Worm (Caenorhabditis elegans) whole organism, mixed stage, embryonic: Measurements from ENCODE around the gene H06I04.6.

Experiments used
- M03D4.4 ChIP-seq: sonication (generic microtip); optimal IDR thresholded peaks from 2 replicates; lab custom pipeline; 2017; ENCODE audit warnings: mild to moderate bottlenecking, missing genetic modification characterization, missing compliant biosample characterization
- bed-3 ChIP-seq: fragments of 200-800 bp; sonication (Bioruptor generic); optimal IDR thresholded peaks from 3 replicates; lab custom pipeline; 2018; ENCODE audit warnings: mild to moderate bottlenecking, missing genetic modification characterization, moderate library complexity, missing compliant biosample characterization
- blmp-1 ChIP-seq: fragments of 150-350 bp; optimal IDR thresholded peaks from 2 replicates; lab custom pipeline; 2014; ENCODE audit warnings: missing biosample characterization, missing genetic modification characterization
- ceh-39 ChIP-seq: fragments of 150-350 bp; optimal IDR thresholded peaks from 2 replicates; lab custom pipeline; 2014; ENCODE audit warnings: missing biosample characterization, missing genetic modification characterization
- ceh-43 ChIP-seq: fragments of 200-800 bp; sonication (Bioruptor generic); optimal IDR thresholded peaks from 2 replicates; lab custom pipeline; 2018; ENCODE audit warnings: mild to moderate bottlenecking, missing genetic modification characterization, moderate library complexity, missing compliant biosample characterization
- ceh-83 ChIP-seq: fragments of 200-800 bp; sonication (Bioruptor generic); optimal IDR thresholded peaks from 2 replicates; lab custom pipeline; 2018; ENCODE audit warnings: mild to moderate bottlenecking, missing genetic modification characterization, missing compliant biosample characterization
- ces-1 ChIP-seq: fragments of 150-350 bp; optimal IDR thresholded peaks from 2 replicates; lab custom pipeline; 2014; ENCODE audit warnings: missing biosample characterization, missing genetic modification reagents, missing genetic modification characterization
- cnd-1 ChIP-seq: fragments of 200-800 bp; sonication (Bioruptor generic); optimal IDR thresholded peaks from 2 replicates; lab custom pipeline; 2018; ENCODE audit warnings: mild to moderate bottlenecking, missing genetic modification characterization, missing compliant biosample characterization
- drap-1 ChIP-seq: fragments of 200-800 bp; sonication (Bioruptor generic); optimal IDR thresholded peaks from 3 replicates; lab custom pipeline; 2018; ENCODE audit warnings: mild to moderate bottlenecking, missing genetic modification characterization, missing compliant biosample characterization
- elt-1 ChIP-seq: sonication (generic microtip); optimal IDR thresholded peaks from 2 replicates; lab custom pipeline; 2017; ENCODE audit warnings: missing genetic modification characterization, mild to moderate bottlenecking, missing compliant biosample characterization, antibody characterized with exemption, moderate library complexity, borderline replicate concordance; ENCODE audit not compliant: insufficient read depth
- elt-3 ChIP-seq: fragments of 150-350 bp; optimal IDR thresholded peaks from 2 replicates; lab custom pipeline; 2014; ENCODE audit warnings: missing biosample characterization, missing genetic modification characterization
- ham-2 ChIP-seq: fragments of 200-800 bp; sonication (Bioruptor generic); optimal IDR thresholded peaks from 2 replicates; lab custom pipeline; 2018; ENCODE audit warnings: mild to moderate bottlenecking, missing genetic modification characterization, missing compliant biosample characterization
- hlh-1 ChIP-seq: fragments of 150-350 bp; optimal IDR thresholded peaks from 2 replicates; lab custom pipeline; 2014; ENCODE audit warnings: missing biosample characterization, missing genetic modification reagents, missing genetic modification characterization
- lin-13 ChIP-seq: fragments of 150-350 bp; optimal IDR thresholded peaks from 2 replicates; lab custom pipeline; 2014; ENCODE audit warnings: missing biosample characterization, missing genetic modification characterization
- lin-32 ChIP-seq: fragments of 200-800 bp; sonication (Bioruptor generic); optimal IDR thresholded peaks from 2 replicates; lab custom pipeline; 2018; ENCODE audit warnings: mild to moderate bottlenecking, missing genetic modification characterization, missing compliant biosample characterization
- lsy-2 ChIP-seq: fragments of 150-350 bp; optimal IDR thresholded peaks from 2 replicates; lab custom pipeline; 2014; ENCODE audit warnings: missing biosample characterization, missing genetic modification characterization
- mep-1 ChIP-seq: fragments of 150-350 bp; optimal IDR thresholded peaks from 2 replicates; lab custom pipeline; 2017; ENCODE audit warnings: missing biosample characterization, missing genetic modification reagents, missing genetic modification characterization, inconsistent platforms
- mls-2 ChIP-seq: sonication (generic microtip); optimal IDR thresholded peaks from 2 replicates; lab custom pipeline; 2016; ENCODE audit warnings: mild to moderate bottlenecking, missing genetic modification characterization, moderate library complexity, missing compliant biosample characterization
- nhr-12 ChIP-seq: fragments of 150-350 bp; optimal IDR thresholded peaks from 2 replicates; lab custom pipeline; 2014; ENCODE audit warnings: missing biosample characterization, missing genetic modification characterization
- nhr-2 ChIP-seq: fragments of 150-350 bp; optimal IDR thresholded peaks from 2 replicates; lab custom pipeline; 2014; ENCODE audit warnings: missing biosample characterization, missing genetic modification characterization
- nhr-237 ChIP-seq: fragments of 150-350 bp; optimal IDR thresholded peaks from 2 replicates; lab custom pipeline; 2014; ENCODE audit warnings: missing biosample characterization, missing genetic modification characterization
- nhr-28 ChIP-seq: fragments of 150-350 bp; optimal IDR thresholded peaks from 2 replicates; lab custom pipeline; 2014; ENCODE audit warnings: missing biosample characterization, missing genetic modification characterization
- nhr-76 ChIP-seq: sonication (generic microtip); optimal IDR thresholded peaks from 2 replicates; lab custom pipeline; 2017; ENCODE audit warnings: missing biosample characterization, missing genetic modification characterization
- pha-4 ChIP-seq: fragments of 150-350 bp; optimal IDR thresholded peaks from 2 replicates; lab custom pipeline; 2018; ENCODE audit warnings: missing biosample characterization, missing genetic modification reagents, missing genetic modification characterization
- sem-2 ChIP-seq: fragments of 200-800 bp; sonication (Bioruptor generic); optimal IDR thresholded peaks from 2 replicates; lab custom pipeline; 2018; ENCODE audit warnings: mild to moderate bottlenecking, missing genetic modification characterization, missing compliant biosample characterization
- snpc-4 ChIP-seq: fragments of 150-350 bp; optimal IDR thresholded peaks from 2 replicates; lab custom pipeline; 2014; ENCODE audit warnings: missing biosample characterization, missing genetic modification characterization
- sptf-1 ChIP-seq: sonication (generic microtip); optimal IDR thresholded peaks from 2 replicates; lab custom pipeline; 2017; ENCODE audit warnings: mild to moderate bottlenecking, missing genetic modification characterization, moderate library complexity, missing compliant biosample characterization
- tbx-8 ChIP-seq: fragments of 200-800 bp; sonication (Bioruptor generic); optimal IDR thresholded peaks from 2 replicates; lab custom pipeline; 2018; ENCODE audit warnings: mild to moderate bottlenecking, missing genetic modification characterization, moderate library complexity, missing compliant biosample characterization
- unc-120 ChIP-seq: sonication (generic microtip); optimal IDR thresholded peaks from 2 replicates; lab custom pipeline; 2017; ENCODE audit warnings: missing genetic modification characterization, missing compliant biosample characterization; ENCODE audit not compliant: poor library complexity, severe bottlenecking
- unc-39 ChIP-seq: fragments of 150-350 bp; optimal IDR thresholded peaks from 2 replicates; lab custom pipeline; 2014; ENCODE audit warnings: missing biosample characterization, missing genetic modification characterization
- unc-62 ChIP-seq: fragments of 150-350 bp; optimal IDR thresholded peaks from 2 replicates; lab custom pipeline; 2014; ENCODE audit warnings: missing biosample characterization, missing genetic modification reagents, missing genetic modification characterization
- zip-8 ChIP-seq: fragments of 150-350 bp; optimal IDR thresholded peaks from 2 replicates; lab custom pipeline; 2014; ENCODE audit warnings: missing biosample characterization, missing genetic modification characterization
- ztf-11 ChIP-seq: fragments of 150-350 bp; optimal IDR thresholded peaks from 2 replicates; lab custom pipeline; 2014; ENCODE audit warnings: missing biosample characterization, missing genetic modification characterization

The H06I04.6 gene

ce11 chrIII:3109564-3109963 is 45.4 kb upstream of the H06I04.6 start:
- TF ChIP-seq unc-39 (tag; lab: Kevin White, UChicago) (no peak), lin-13 (tag; lab: Kevin White, UChicago) (no peak), ceh-39 (no peak), elt-1 (tag; lab: Kevin White, UChicago) (no peak), nhr-237 (tag; lab: Kevin White, UChicago) (no peak), sptf-1 (tag; lab: Kevin White, UChicago) (no peak), mep-1 (tag; lab: Kevin White, UChicago) (no peak), ham-2 (no peak), zip-8 (no peak), nhr-76 (no peak), lin-32 (GFP tag; lab: Kevin White, UChicago) (no peak), ceh-83 (GFP tag; lab: Kevin White, UChicago) (no peak), cnd-1 (tag; lab: Kevin White, UChicago) (no peak), bed-3 (no peak), ces-1 (no peak), elt-3 (tag; lab: Kevin White, UChicago) (no peak)

ce11 chrIII:3108804-3109203 is 44.7 kb upstream of the H06I04.6 start:
- TF ChIP-seq drap-1 (no peak), zip-8 (no peak), lin-32 (GFP tag; lab: Kevin White, UChicago) (no peak), unc-120 (tag; lab: Kevin White, UChicago) (no peak), unc-62 (GFP tag; lab: Kevin White, UChicago) (no peak), nhr-12 (no peak), snpc-4 (tag; lab: Kevin White, UChicago) (no peak), pha-4 (tag; lab: Kevin White, UChicago) (no peak), mls-2 (tag; lab: Kevin White, UChicago) (no peak), sptf-1 (tag; lab: Kevin White, UChicago) (no peak), ztf-11 (tag; lab: Kevin White, UChicago) (no peak), hlh-1 (tag; lab: Kevin White, UChicago) (no peak), ces-1 (no peak), ceh-83 (GFP tag; lab: Kevin White, UChicago) (no peak), nhr-28 (no peak), ham-2 (no peak)

- TF ChIP-seq blmp-1, result no peak
- TF ChIP-seq, all 35 proteins: peak for 0
These were observed 43.4 kb upstream of the H06I04.6 start for ce11 chrIII:3107530-3107929.

DNA sequence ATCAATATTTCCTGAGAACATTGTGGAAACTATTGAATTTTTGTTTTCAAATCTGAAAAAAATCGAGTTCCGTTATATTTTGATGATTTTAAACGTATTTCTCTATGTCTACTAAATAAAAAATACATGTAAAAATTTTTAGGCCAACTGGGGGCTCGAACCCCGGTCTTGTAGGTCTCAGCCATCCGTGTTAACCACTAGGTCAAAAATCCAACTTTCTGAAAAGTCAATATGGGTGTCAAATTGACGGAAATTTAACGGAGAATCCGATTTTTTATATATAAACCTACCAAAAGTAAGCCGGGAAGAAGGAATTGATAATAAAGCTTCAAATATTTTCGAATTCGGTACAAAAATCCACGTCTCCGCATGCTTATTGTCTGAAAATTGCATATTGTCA is 42.2 kb upstream of the H06I04.6 start:
- no peak for TF ChIP-seq tbx-8 (GFP tag; lab: Kevin White, UChicago)
- no peak for TF ChIP-seq mep-1 (tag; lab: Kevin White, UChicago)
- no peak for TF ChIP-seq hlh-1 (tag; lab: Kevin White, UChicago)
- TF ChIP-seq nhr-237 (tag; lab: Kevin White, UChicago), result no peak
- no peak for TF ChIP-seq nhr-12
- TF ChIP-seq M03D4.4 (tag; lab: Kevin White, UChicago), result no peak
- no peak for TF ChIP-seq nhr-76
- TF ChIP-seq unc-39 (tag; lab: Kevin White, UChicago), result no peak
- no peak for TF ChIP-seq elt-3 (tag; lab: Kevin White, UChicago)
- no peak for TF ChIP-seq ceh-83 (GFP tag; lab: Kevin White, UChicago)
- no peak for TF ChIP-seq nhr-2 (tag; lab: Kevin White, UChicago)
- TF ChIP-seq cnd-1 (tag; lab: Kevin White, UChicago), result no peak
- TF ChIP-seq blmp-1, result no peak

ce11 chrIII:3105212-3105611 is 41.1 kb upstream of the H06I04.6 start:
- no peak for TF ChIP-seq nhr-28
- no peak for TF ChIP-seq sptf-1 (tag; lab: Kevin White, UChicago)
- TF ChIP-seq snpc-4 (tag; lab: Kevin White, UChicago), result no peak
- TF ChIP-seq mep-1 (tag; lab: Kevin White, UChicago), result no peak
- TF ChIP-seq zip-8, result no peak
- no peak for TF ChIP-seq lsy-2
- TF ChIP-seq nhr-76, result no peak
- TF ChIP-seq unc-39 (tag; lab: Kevin White, UChicago), result no peak
- no peak for TF ChIP-seq sem-2
- no peak for TF ChIP-seq ceh-39
- TF ChIP-seq hlh-1 (tag; lab: Kevin White, UChicago), result no peak
- no peak for TF ChIP-seq ceh-43
- no peak for TF ChIP-seq bed-3
- no peak for TF ChIP-seq nhr-237 (tag; lab: Kevin White, UChicago)
- TF ChIP-seq nhr-2 (tag; lab: Kevin White, UChicago), result no peak
- no peak for TF ChIP-seq ztf-11 (tag; lab: Kevin White, UChicago)
